Worm (Caenorhabditis elegans): ENCODE results near the gene Y62H9A.12.

DNA sequence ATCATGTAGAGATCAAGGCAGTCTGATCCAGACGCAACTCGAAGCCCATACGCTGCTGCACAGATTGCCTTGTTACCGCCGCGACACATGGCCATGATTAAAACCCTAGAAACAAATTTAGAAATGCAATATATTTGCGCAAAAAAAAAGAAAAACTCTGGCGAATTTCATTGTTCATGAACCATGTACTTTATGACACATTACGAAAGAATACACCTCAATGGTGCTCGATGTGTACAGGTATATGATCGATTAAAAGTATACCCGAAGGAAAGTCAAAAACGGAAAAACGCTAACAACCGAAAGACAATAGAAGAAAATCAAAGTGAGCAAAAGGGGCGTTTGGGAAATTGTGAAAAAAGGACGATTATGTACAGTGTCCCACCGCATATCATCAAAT, 21.6 kb upstream of the Y62H9A.12 start, which contains the start of gene Y62H9A.8:
- TF ChIP-seq flt-1 (GFP tag; IDR thresholded peaks at IDR 0.05) = no peak
- TF ChIP-seq ref-1 (GFP tag; conservative IDR thresholded peaks at IDR 0.05) = no peak
- TF ChIP-seq klf-2 (GFP tag; conservative IDR thresholded peaks at IDR 0.05) = no peak

All from whole organism, midembryonic.